Fruit fly (Drosophila melanogaster) whole organism, wandering third instar larva: ENCODE measurements around the gene corto.
A peak's percentile ranks its signal among the peaks of the same experiment; 100 is the strongest.

Experiments used
- Abd-B ChIP-seq: fragments of >200 bp; optimal IDR thresholded peaks from 2 replicates; lab custom pipeline; 2017; ENCODE audit warnings: missing biosample characterization, missing genetic modification characterization
- CG32264 ChIP-seq: fragments of 200-800 bp; sonication (Bioruptor generic); optimal IDR thresholded peaks from 2 replicates; lab custom pipeline; 2016; ENCODE audit warnings: missing biosample characterization, missing genetic modification characterization
- CG9705 ChIP-seq: fragments of 200-800 bp; sonication (Bioruptor generic); optimal IDR thresholded peaks from 2 replicates; lab custom pipeline; 2018; ENCODE audit warnings: missing biosample characterization, mild to moderate bottlenecking, missing genetic modification characterization
- CrebA ChIP-seq: fragments of 200-800 bp; sonication (Bioruptor generic); optimal IDR thresholded peaks from 2 replicates; lab custom pipeline; 2016; ENCODE audit warnings: missing biosample characterization, mild to moderate bottlenecking, missing genetic modification characterization, borderline replicate concordance
- Dfd ChIP-seq: fragments of >200 bp; optimal IDR thresholded peaks from 2 replicates; lab custom pipeline; 2017; ENCODE audit warnings: missing biosample characterization, missing genetic modification characterization
- Dif ChIP-seq: fragments of 200-275, 200-300 bp; sonication (Bioruptor generic); optimal IDR thresholded peaks from 2 replicates; lab custom pipeline; 2018; ENCODE audit warnings: missing biosample characterization, missing genetic modification characterization; ENCODE audit not compliant: partially characterized antibody
- GATAd ChIP-seq: sonication (Bioruptor generic); optimal IDR thresholded peaks from 2 replicates; lab custom pipeline; 2016; ENCODE audit warnings: missing biosample characterization, missing genetic modification characterization
- HLH106 ChIP-seq: fragments of 200-800 bp; optimal IDR thresholded peaks from 3 replicates; lab custom pipeline; 2019; ENCODE audit warnings: missing biosample characterization, mild to moderate bottlenecking, missing genetic modification characterization, moderate library complexity
- Hnf4 ChIP-seq: fragments of 200-800 bp; sonication (Bioruptor generic); optimal IDR thresholded peaks from 2 replicates; lab custom pipeline; 2016; ENCODE audit warnings: missing biosample characterization, mild to moderate bottlenecking, missing genetic modification characterization
- Hr78 ChIP-seq: fragments of >200 bp; optimal IDR thresholded peaks from 2 replicates; lab custom pipeline; 2017; ENCODE audit warnings: missing biosample characterization, missing genetic modification characterization
- Hr83 ChIP-seq: fragments of 200-300 bp; sonication (Bioruptor generic); optimal IDR thresholded peaks from 2 replicates; lab custom pipeline; 2016; ENCODE audit warnings: missing biosample characterization, mild to moderate bottlenecking, missing genetic modification characterization, moderate library complexity; ENCODE audit not compliant: poor library complexity, severe bottlenecking
- Jra ChIP-seq: sonication (Bioruptor generic); optimal IDR thresholded peaks from 2 replicates; lab custom pipeline; 2016; ENCODE audit warnings: missing biosample characterization, missing genetic modification characterization
- Mio ChIP-seq: sonication (Bioruptor generic); optimal IDR thresholded peaks from 2 replicates; lab custom pipeline; 2016; ENCODE audit warnings: missing biosample characterization, missing genetic modification characterization
- Myc ChIP-seq: fragments of >200 bp; optimal IDR thresholded peaks from 2 replicates; lab custom pipeline; 2017
- N ChIP-seq: fragments of >200 bp; optimal IDR thresholded peaks from 2 replicates; lab custom pipeline; 2018; ENCODE audit warnings: missing biosample characterization, missing external identifiers, missing genetic modification characterization
- OdsH ChIP-seq: fragments of 200-800 bp; sonication (Bioruptor generic); optimal IDR thresholded peaks from 2 replicates; lab custom pipeline; 2016; ENCODE audit warnings: missing biosample characterization, mild to moderate bottlenecking, missing genetic modification characterization
- Rel ChIP-seq, 2 experiments: fragments of 200-800 bp; sonication (Bioruptor generic) in 1 of 2; optimal IDR thresholded peaks; 2 replicates in 1 of 2; 3 replicates in 1 of 2; lab custom pipeline; 2016 to 2019; ENCODE audit warnings: mild to moderate bottlenecking in 2 of 2, missing biosample characterization in 2 of 2, missing genetic modification characterization in 2 of 2, moderate library complexity in 1 of 2
- Sp1 ChIP-seq: fragments of 200-800 bp; sonication (Bioruptor generic); optimal IDR thresholded peaks from 3 replicates; lab custom pipeline; 2019; ENCODE audit warnings: missing biosample characterization, mild to moderate bottlenecking, missing genetic modification characterization, moderate library complexity
- Vsx2 ChIP-seq: fragments of 200-300, 225-300 bp; sonication (Bioruptor generic); optimal IDR thresholded peaks from 2 replicates; lab custom pipeline; 2018; ENCODE audit warnings: missing biosample characterization, missing genetic modification characterization; ENCODE audit not compliant: partially characterized antibody
- br ChIP-seq: fragments of 200-800 bp; sonication (Bioruptor generic); optimal IDR thresholded peaks from 2 replicates; lab custom pipeline; 2016; ENCODE audit warnings: missing biosample characterization, missing genetic modification characterization
- brk ChIP-seq: fragments of 200-800 bp; sonication (Bioruptor generic); optimal IDR thresholded peaks from 2 replicates; lab custom pipeline; 2016; ENCODE audit warnings: missing biosample characterization, mild to moderate bottlenecking, missing genetic modification characterization
- dl ChIP-seq, 2 experiments: fragments of 175-275, 200-275 bp in 1 of 2; fragments of 200-275 bp in 1 of 2; sonication (Bioruptor generic); optimal IDR thresholded peaks; lab custom pipeline; 2018; ENCODE audit warnings: mild to moderate bottlenecking in 2 of 2, missing biosample characterization in 2 of 2, missing genetic modification characterization in 2 of 2, moderate library complexity in 2 of 2; ENCODE audit not compliant: partially characterized antibody in 2 of 2, insufficient read depth in 1 of 2
- dmrt93B ChIP-seq: fragments of 200-800 bp; sonication (Bioruptor generic); optimal IDR thresholded peaks from 2 replicates; lab custom pipeline; 2018; ENCODE audit warnings: missing biosample characterization, mild to moderate bottlenecking, missing genetic modification characterization
- dsf ChIP-seq: sonication (Bioruptor generic); optimal IDR thresholded peaks from 2 replicates; lab custom pipeline; 2016; ENCODE audit warnings: missing biosample characterization, missing genetic modification characterization, borderline replicate concordance
- ey ChIP-seq: fragments of 200-800 bp; sonication (Bioruptor generic); optimal IDR thresholded peaks from 2 replicates; lab custom pipeline; 2016; ENCODE audit warnings: missing biosample characterization, missing genetic modification characterization
- foxo ChIP-seq, 2 experiments: fragments of 200-800 bp; sonication (Bioruptor generic); optimal IDR thresholded peaks; 2 replicates in 1 of 2; 3 replicates in 1 of 2; lab custom pipeline; 2016 to 2017; ENCODE audit warnings: missing biosample characterization in 2 of 2, missing genetic modification characterization in 2 of 2
- fru ChIP-seq: fragments of 200-800 bp; sonication (Bioruptor generic); optimal IDR thresholded peaks from 3 replicates; lab custom pipeline; 2016; ENCODE audit warnings: missing biosample characterization, mild to moderate bottlenecking, missing genetic modification characterization
- h ChIP-seq: fragments of 200-800 bp; sonication (Bioruptor generic); optimal IDR thresholded peaks from 3 replicates; lab custom pipeline; 2016; ENCODE audit warnings: missing biosample characterization, mild to moderate bottlenecking, missing genetic modification characterization
- jim ChIP-seq: fragments of 175-275, 200-325 bp; sonication (Bioruptor generic); optimal IDR thresholded peaks from 2 replicates; lab custom pipeline; 2016; ENCODE audit warnings: missing biosample characterization, mild to moderate bottlenecking, missing genetic modification characterization
- lola ChIP-seq: fragments of >200 bp; optimal IDR thresholded peaks from 2 replicates; lab custom pipeline; 2017; ENCODE audit warnings: missing biosample characterization, missing genetic modification characterization
- pan ChIP-seq: fragments of >200 bp; optimal IDR thresholded peaks from 2 replicates; lab custom pipeline; 2017
- psq ChIP-seq: fragments of 200-800 bp; sonication (Bioruptor generic); optimal IDR thresholded peaks from 3 replicates; lab custom pipeline; 2017; ENCODE audit warnings: missing biosample characterization, mild to moderate bottlenecking, missing genetic modification characterization, moderate library complexity
- rgr ChIP-seq: fragments of 200-800 bp; sonication (Bioruptor generic); optimal IDR thresholded peaks from 3 replicates; lab custom pipeline; 2016; ENCODE audit warnings: missing biosample characterization, mild to moderate bottlenecking, missing genetic modification characterization
- sage ChIP-seq: fragments of 200-800 bp; sonication (Bioruptor generic); optimal IDR thresholded peaks from 2 replicates; lab custom pipeline; 2016; ENCODE audit warnings: missing biosample characterization, mild to moderate bottlenecking, missing genetic modification characterization
- sv ChIP-seq: fragments of 200-800 bp; sonication (Bioruptor generic); optimal IDR thresholded peaks from 3 replicates; lab custom pipeline; 2016; ENCODE audit warnings: missing biosample characterization, missing genetic modification characterization
- tai ChIP-seq: sonication (Bioruptor generic); optimal IDR thresholded peaks from 2 replicates; lab custom pipeline; 2016; ENCODE audit warnings: missing biosample characterization, missing genetic modification characterization
- usp ChIP-seq: fragments of >200 bp; optimal IDR thresholded peaks from 2 replicates; lab custom pipeline; 2017; ENCODE audit warnings: missing biosample characterization, missing genetic modification characterization
- woc ChIP-seq: sonication (Bioruptor generic); optimal IDR thresholded peaks from 2 replicates; lab custom pipeline; 2016; ENCODE audit warnings: missing biosample characterization, mild to moderate bottlenecking, missing genetic modification characterization

Gene corto

DNA sequence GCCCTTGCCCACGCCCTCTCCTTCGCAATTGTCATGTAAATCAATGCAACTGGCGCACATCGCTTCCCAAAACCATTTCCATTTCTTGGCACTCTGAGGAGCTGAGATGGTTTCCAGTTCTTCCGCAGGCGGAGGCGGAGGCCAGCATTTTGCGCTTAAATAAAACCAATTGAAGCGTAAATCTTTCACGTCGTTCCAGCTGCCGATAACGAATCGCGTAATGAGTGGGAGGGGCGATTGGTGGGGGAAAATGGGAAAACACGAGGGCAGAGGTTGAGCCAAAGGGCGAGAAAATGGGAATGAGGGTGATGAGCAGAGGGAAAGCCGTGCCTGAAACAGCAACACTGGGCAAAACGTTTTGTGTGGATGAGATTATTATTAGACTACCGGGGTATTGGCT is 15.5 kb upstream of the corto start:
- TF ChIP-seq foxo (GFP tag; optimal IDR thresholded peaks at IDR 0.05; lab: Kevin White, UChicago) = no peak
- no peak for TF ChIP-seq CrebA (GFP tag; lab: Kevin White, UChicago)
- TF ChIP-seq N (GFP tag; lab: Kevin White, UChicago) = no peak
- no peak for TF ChIP-seq fru (GFP tag; lab: Kevin White, UChicago)
- no peak for TF ChIP-seq Myc (lab: Kevin White, UChicago)
- TF ChIP-seq Rel (GFP tag; optimal IDR thresholded peaks at IDR 0.05; lab: Kevin White, UChicago) = no peak
- no peak for TF ChIP-seq Rel (tag; optimal IDR thresholded peaks at IDR 0.05; lab: Kevin White, UChicago)
- TF ChIP-seq Mio (GFP tag; lab: Kevin White, UChicago) = no peak
- TF ChIP-seq psq = no peak
- TF ChIP-seq tai (GFP tag; lab: Kevin White, UChicago) = no peak
- no peak for TF ChIP-seq rgr (GFP tag; lab: Kevin White, UChicago)
- no peak for TF ChIP-seq HLH106 (tag; lab: Kevin White, UChicago)

DNA sequence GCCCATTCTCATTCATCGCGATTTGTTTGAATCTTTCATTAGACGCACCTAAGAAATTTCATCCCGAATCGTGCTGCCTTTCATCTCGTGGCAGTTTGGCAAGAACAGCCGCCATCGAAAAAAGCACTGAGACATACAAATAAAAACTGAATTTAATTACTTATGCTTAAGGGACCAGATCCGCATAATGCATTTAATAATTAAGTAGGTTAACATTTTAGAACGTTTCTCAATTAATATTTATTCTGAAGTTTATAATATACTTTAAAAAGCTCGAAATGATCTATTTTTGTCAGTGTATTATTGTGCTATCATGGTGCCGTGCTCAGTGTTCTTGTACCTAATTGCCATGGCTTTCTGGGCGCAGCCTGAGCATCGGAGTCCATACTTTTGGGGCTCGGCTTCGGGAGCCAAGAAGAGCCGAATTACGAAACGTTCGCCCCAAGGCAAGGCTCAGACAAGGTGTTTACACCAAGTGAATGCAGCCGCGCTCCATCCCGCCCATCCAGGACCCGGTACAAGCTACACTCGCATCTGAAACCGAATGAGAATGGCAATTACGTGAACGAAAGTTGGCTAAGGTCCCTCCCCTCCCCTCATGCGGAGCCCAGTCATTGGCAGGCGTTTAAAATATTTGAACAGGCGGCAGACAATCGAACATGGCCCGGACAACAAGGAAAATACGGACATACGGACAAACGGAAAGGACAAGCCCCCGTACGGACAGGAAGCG is 13.6 kb upstream of the corto start:
- peak in 1 of 2 experiments; percentile 89 for TF ChIP-seq foxo (GFP tag; optimal IDR thresholded peaks at IDR 0.05; lab: Kevin White, UChicago)
- TF ChIP-seq usp (GFP tag; lab: Kevin White, UChicago) = no peak
- peak; percentile 31 for TF ChIP-seq dsf
- peak; percentile 10 for TF ChIP-seq GATAd
- no peak for TF ChIP-seq dl (GFP tag; optimal IDR thresholded peaks at IDR 0.05; lab: Kevin White, UChicago; ENCODE audit: insufficient read depth in 1 of 2, partially characterized antibody in 2 of 2)
- no peak for TF ChIP-seq Myc (lab: Kevin White, UChicago)
- TF ChIP-seq Jra (GFP tag; lab: Kevin White, UChicago) = peak; percentile 71
- TF ChIP-seq Hr83 (GFP tag; lab: Kevin White, UChicago) = no peak
- no peak for TF ChIP-seq Dfd (GFP tag; lab: Kevin White, UChicago)
- no peak for TF ChIP-seq jim (GFP tag; lab: Kevin White, UChicago)
- peak; percentile 14 for TF ChIP-seq Vsx2 (GFP tag; lab: Kevin White, UChicago)
- peak; percentile 6 for TF ChIP-seq CG9705 (GFP tag; lab: Kevin White, UChicago)
- peak; percentile 91 for TF ChIP-seq brk
- peak; percentile 58 for TF ChIP-seq sage (GFP tag; lab: Kevin White, UChicago)
- peak; percentile 2 for TF ChIP-seq CG32264 (GFP tag; lab: Kevin White, UChicago)
- peak; percentile 88 for TF ChIP-seq OdsH (GFP tag; lab: Kevin White, UChicago)
- peak; percentile 87 for TF ChIP-seq ey (GFP tag; lab: Kevin White, UChicago)
- TF ChIP-seq h = peak; percentile 90
- TF ChIP-seq tai (GFP tag; lab: Kevin White, UChicago) = peak; percentile 83
- TF ChIP-seq psq = peak; percentile 83
- peak; percentile 91 for TF ChIP-seq fru (GFP tag; lab: Kevin White, UChicago)
- TF ChIP-seq dmrt93B (GFP tag; lab: Kevin White, UChicago) = peak; percentile 67
- TF ChIP-seq HLH106 (tag; lab: Kevin White, UChicago) = peak; percentile 84
- peak; percentile 55 for TF ChIP-seq Rel (GFP tag; optimal IDR thresholded peaks at IDR 0.05; lab: Kevin White, UChicago)
- TF ChIP-seq Rel (tag; optimal IDR thresholded peaks at IDR 0.05; lab: Kevin White, UChicago) = no peak
- TF ChIP-seq rgr (GFP tag; lab: Kevin White, UChicago) = peak; percentile 89
- no peak for TF ChIP-seq lola (GFP tag; lab: Kevin White, UChicago)
- no peak for TF ChIP-seq Abd-B
- no peak for TF ChIP-seq Mio (GFP tag; lab: Kevin White, UChicago)
- no peak for TF ChIP-seq pan (lab: Kevin White, UChicago)
- TF ChIP-seq CrebA (GFP tag; lab: Kevin White, UChicago) = peak; percentile 15
- peak; percentile 89 for TF ChIP-seq Hnf4 (GFP tag; lab: Kevin White, UChicago)
- TF ChIP-seq sv = no peak
- no peak for TF ChIP-seq N (GFP tag; lab: Kevin White, UChicago)
- peak; percentile 74 for TF ChIP-seq woc (GFP tag; lab: Kevin White, UChicago)
- TF ChIP-seq Hr78 (GFP tag; lab: Kevin White, UChicago) = no peak
- no peak for TF ChIP-seq Dif (GFP tag; lab: Kevin White, UChicago)
- peak; percentile 83 for TF ChIP-seq Sp1
- TF ChIP-seq br = peak; percentile 78
- TF ChIP-seq, all 38 proteins: peak for 24
